Fruit fly (Drosophila melanogaster) whole organism, embryonic: Measurements from ENCODE around the gene Ent3.

Source experiments
- Awh ChIP-seq: fragments of 200-800 bp; sonication (Bioruptor generic); IDR thresholded peaks from 2 replicates; pipeline ENCODE4, ENCODE4 v1.3.6; 2022; ENCODE audit warnings: missing biosample characterization, missing genetic modification characterization
- B-H2 ChIP-seq: fragments of 200-800 bp; sonication (Bioruptor generic); optimal IDR thresholded peaks from 2 replicates; lab custom pipeline; 2018; ENCODE audit warnings: missing biosample characterization, mild to moderate bottlenecking, missing genetic modification characterization
- BtbVII ChIP-seq: fragments of 200-800 bp; sonication (Bioruptor generic); optimal IDR thresholded peaks from 3 replicates; lab custom pipeline; 2017; ENCODE audit warnings: missing biosample characterization, mild to moderate bottlenecking, missing genetic modification characterization
- CG10959 ChIP-seq: fragments of 200-800 bp; sonication (Bioruptor generic); IDR thresholded peaks from 2 replicates; pipeline ENCODE4 v1.3.6; 2022; ENCODE audit warnings: missing biosample characterization, missing genetic modification characterization
- CG11695 ChIP-seq: fragments of 200-800 bp; sonication (Bioruptor generic); IDR thresholded peaks from 3 replicates; pipeline ENCODE4 v1.3.6; 2022; ENCODE audit warnings: missing biosample characterization, missing genetic modification characterization
- CG1233 ChIP-seq: fragments of 200-800 bp; sonication (Bioruptor generic); optimal IDR thresholded peaks from 4 replicates; lab custom pipeline; 2018; ENCODE audit warnings: missing biosample characterization, mild to moderate bottlenecking, missing genetic modification characterization
- CG12769 ChIP-seq: fragments of 200-800 bp; sonication (Bioruptor generic); optimal IDR thresholded peaks from 2 replicates; lab custom pipeline; 2019; ENCODE audit warnings: missing biosample characterization, mild to moderate bottlenecking, missing genetic modification characterization, moderate library complexity
- CG14050 ChIP-seq: fragments of 200-800 bp; sonication (Bioruptor generic); IDR thresholded peaks from 3 replicates; pipeline ENCODE4 v1.3.6; 2022; ENCODE audit warnings: missing biosample characterization, missing genetic modification characterization
- CG14860 ChIP-seq: fragments of 200-800 bp; sonication (Bioruptor generic); IDR thresholded peaks from 3 replicates; pipeline ENCODE4 v1.3.6; 2022; ENCODE audit warnings: missing biosample characterization, missing genetic modification characterization; ENCODE audit not compliant: partially characterized antibody
- CG15479 ChIP-seq: fragments of 200-800 bp; sonication (Bioruptor generic); optimal IDR thresholded peaks from 3 replicates; lab custom pipeline; 2019; ENCODE audit warnings: missing biosample characterization, mild to moderate bottlenecking, missing genetic modification characterization, moderate library complexity
- CG15696 ChIP-seq: fragments of 200-800 bp; sonication (Bioruptor generic); optimal IDR thresholded peaks from 2 replicates; lab custom pipeline; 2019; ENCODE audit warnings: missing biosample characterization, mild to moderate bottlenecking, missing genetic modification characterization, moderate library complexity
- CG17385 ChIP-seq: fragments of 200-800 bp; sonication (Bioruptor generic); optimal IDR thresholded peaks from 3 replicates; lab custom pipeline; 2018; ENCODE audit warnings: missing biosample characterization, mild to moderate bottlenecking, missing genetic modification characterization
- CG17568 ChIP-seq: fragments of 200-800 bp; sonication (Bioruptor generic); optimal IDR thresholded peaks from 2 replicates; lab custom pipeline; 2018; ENCODE audit warnings: missing biosample characterization, mild to moderate bottlenecking, missing genetic modification characterization, moderate library complexity
- CG18262 ChIP-seq: fragments of 200-800 bp; optimal IDR thresholded peaks from 3 replicates; lab custom pipeline; 2019; ENCODE audit warnings: missing biosample characterization, mild to moderate bottlenecking, missing genetic modification characterization, moderate library complexity
- CG18619 ChIP-seq: fragments of 200-800 bp; sonication (Bioruptor generic); optimal IDR thresholded peaks from 3 replicates; lab custom pipeline; 2017; ENCODE audit warnings: missing biosample characterization, mild to moderate bottlenecking, missing genetic modification characterization
- CG34376 ChIP-seq: fragments of 200-800 bp; sonication (Bioruptor generic); optimal IDR thresholded peaks from 2 replicates; lab custom pipeline; 2018; ENCODE audit warnings: missing biosample characterization, mild to moderate bottlenecking, missing genetic modification characterization
- CG4617 ChIP-seq: fragments of 200-800 bp; sonication (Bioruptor generic); optimal IDR thresholded peaks from 3 replicates; lab custom pipeline; 2016; ENCODE audit warnings: missing biosample characterization, missing genetic modification characterization, borderline replicate concordance
- CG4820 ChIP-seq: fragments of 200-800 bp; sonication (Bioruptor generic); optimal IDR thresholded peaks from 3 replicates; lab custom pipeline; 2016; ENCODE audit warnings: missing biosample characterization, missing genetic modification characterization
- CG7357 ChIP-seq: fragments of 200-800 bp; sonication (Bioruptor generic); IDR thresholded peaks from 3 replicates; pipeline ENCODE4 v1.3.6; 2022; ENCODE audit warnings: missing biosample characterization, missing genetic modification characterization
- CG7987 ChIP-seq: fragments of 200-800 bp; sonication (Bioruptor generic); optimal IDR thresholded peaks from 2 replicates; lab custom pipeline; 2018; ENCODE audit warnings: missing biosample characterization, mild to moderate bottlenecking, missing genetic modification characterization, moderate library complexity
- CG8281 ChIP-seq: fragments of 200-800 bp; sonication (Bioruptor generic); optimal IDR thresholded peaks from 2 replicates; lab custom pipeline; 2018; ENCODE audit warnings: missing biosample characterization, mild to moderate bottlenecking, missing genetic modification characterization, moderate library complexity
- CG9727 ChIP-seq: fragments of 200-800 bp; sonication (Bioruptor generic); optimal IDR thresholded peaks from 3 replicates; lab custom pipeline; 2017; ENCODE audit warnings: missing biosample characterization, mild to moderate bottlenecking, missing genetic modification characterization
- D19B ChIP-seq: fragments of 200-800 bp; sonication (Bioruptor generic); optimal IDR thresholded peaks from 2 replicates; lab custom pipeline; 2017; ENCODE audit warnings: missing biosample characterization, mild to moderate bottlenecking, missing genetic modification characterization
- Dll ChIP-seq: fragments of 200-800 bp; sonication (Bioruptor generic); IDR thresholded peaks from 4 replicates; pipeline ENCODE4 v1.3.6; 2022; ENCODE audit warnings: missing biosample characterization, missing genetic modification characterization; ENCODE audit not compliant: partially characterized antibody
- HLH3B ChIP-seq: fragments of 200-800 bp; sonication (Bioruptor generic); IDR thresholded peaks from 2 replicates; pipeline ENCODE4 v1.3.6; 2022; ENCODE audit warnings: missing biosample characterization, missing genetic modification characterization
- HLH54F ChIP-seq: fragments of 200-800 bp; sonication (Bioruptor generic); optimal IDR thresholded peaks from 3 replicates; lab custom pipeline; 2016; ENCODE audit warnings: missing biosample characterization, missing genetic modification characterization
- Med ChIP-seq: fragments of 200-800 bp; sonication (Bioruptor generic); peaks from one replicate; lab custom pipeline; 2016; ENCODE audit warnings: missing biosample characterization, missing genetic modification characterization, mild to moderate bottlenecking, inconsistent platforms, moderate library complexity
- Nf-YA ChIP-seq: fragments of 200-800 bp; sonication (Bioruptor generic); IDR thresholded peaks from 2 replicates; pipeline ENCODE4 v1.3.6; 2022; ENCODE audit warnings: missing biosample characterization, missing genetic modification characterization
- Nf-YC ChIP-seq: fragments of 200-800 bp; optimal IDR thresholded peaks from 3 replicates; lab custom pipeline; 2019; ENCODE audit warnings: missing biosample characterization, mild to moderate bottlenecking, missing genetic modification characterization, moderate library complexity
- Pdp1 ChIP-seq, 2 experiments: fragments of 200-800 bp; sonication (Bioruptor generic); optimal IDR thresholded peaks; 3 replicates each; lab custom pipeline; 2016; ENCODE audit warnings: missing biosample characterization in 2 of 2, missing genetic modification characterization in 2 of 2, mild to moderate bottlenecking in 1 of 2, moderate library complexity in 1 of 2
- Trl ChIP-seq, 3 experiments: fragments of >200 bp in 2 of 3; fragments of 200-800 bp in 1 of 3; sonication (Bioruptor generic) in 1 of 3; optimal IDR thresholded peaks; 2 replicates in 1 of 3; 3 replicates in 2 of 3; lab custom pipeline; 2016 to 2017; ENCODE audit warnings: missing biosample characterization in 1 of 3, missing genetic modification characterization in 1 of 3
- Xbp1 ChIP-seq: fragments of 200-800 bp; sonication (Bioruptor generic); optimal IDR thresholded peaks from 3 replicates; lab custom pipeline; 2016; ENCODE audit warnings: missing biosample characterization, mild to moderate bottlenecking, missing genetic modification characterization
- aop ChIP-seq: fragments of 200-800 bp; sonication (Bioruptor generic); IDR thresholded peaks from 2 replicates; pipeline ENCODE4 v1.3.6; 2022; ENCODE audit warnings: missing biosample characterization, missing genetic modification characterization
- bbx ChIP-seq: fragments of 200-800 bp; sonication (Bioruptor generic); IDR thresholded peaks from 2 replicates; pipeline ENCODE4 v1.3.6; 2022; ENCODE audit warnings: missing biosample characterization, missing genetic modification characterization; ENCODE audit not compliant: partially characterized antibody
- bcd ChIP-seq: fragments of 200-800 bp; sonication (Bioruptor generic); optimal IDR thresholded peaks from 2 replicates; lab custom pipeline; 2017; ENCODE audit warnings: missing biosample characterization, mild to moderate bottlenecking, missing genetic modification characterization
- cato ChIP-seq: fragments of 200-800 bp; sonication (Bioruptor generic); optimal IDR thresholded peaks from 2 replicates; lab custom pipeline; 2016; ENCODE audit warnings: missing biosample characterization, missing genetic modification characterization, borderline replicate concordance
- chn ChIP-seq: fragments of 200-800 bp; sonication (Bioruptor generic); optimal IDR thresholded peaks from 2 replicates; lab custom pipeline; 2016; ENCODE audit warnings: missing biosample characterization, missing genetic modification characterization
- ewg ChIP-seq: fragments of 200-800 bp; sonication (Bioruptor generic); optimal IDR thresholded peaks from 3 replicates; lab custom pipeline; 2017; ENCODE audit warnings: mild to moderate bottlenecking, missing biosample characterization, missing genetic modification reagents, missing genetic modification characterization
- kah ChIP-seq: fragments of 200-800 bp; sonication (Bioruptor generic); optimal IDR thresholded peaks from 2 replicates; lab custom pipeline; 2018; ENCODE audit warnings: missing biosample characterization, mild to moderate bottlenecking, missing genetic modification characterization
- kni ChIP-seq: fragments of 200-800 bp; sonication (Bioruptor generic); optimal IDR thresholded peaks from 3 replicates; lab custom pipeline; 2017; ENCODE audit warnings: mild to moderate bottlenecking, missing biosample characterization, missing genetic modification reagents, missing genetic modification characterization
- lmd ChIP-seq: fragments of 200-800 bp; sonication (Bioruptor generic); IDR thresholded peaks from 2 replicates; pipeline ENCODE4 v1.3.6; 2022; ENCODE audit warnings: missing biosample characterization, missing genetic modification characterization
- nom ChIP-seq: fragments of 200-800 bp; sonication (Bioruptor generic); optimal IDR thresholded peaks from 2 replicates; lab custom pipeline; 2017; ENCODE audit warnings: missing biosample characterization, missing genetic modification characterization, mild to moderate bottlenecking, moderate library complexity, missing genetic modification reagents
- onecut ChIP-seq: fragments of 200-800 bp; sonication (Bioruptor generic); IDR thresholded peaks from 2 replicates; pipeline ENCODE4 v1.3.6; 2022; ENCODE audit warnings: missing biosample characterization, missing genetic modification characterization
- shn ChIP-seq: fragments of 200-800 bp; sonication (Bioruptor generic); optimal IDR thresholded peaks from 3 replicates; lab custom pipeline; 2016; ENCODE audit warnings: missing biosample characterization, missing genetic modification characterization
- slbo ChIP-seq: fragments of 200-800 bp; sonication (Bioruptor generic); IDR thresholded peaks from 2 replicates; pipeline ENCODE4 v1.3.6; 2022; ENCODE audit warnings: missing biosample characterization, missing genetic modification characterization
- yki ChIP-seq: fragments of >200 bp; optimal IDR thresholded peaks from 3 replicates; lab custom pipeline; 2018
- zfh1 ChIP-seq: fragments of 200-800 bp; sonication (Bioruptor generic); IDR thresholded peaks from 3 replicates; pipeline ENCODE4 v1.3.6; 2022; ENCODE audit warnings: missing biosample characterization, missing genetic modification characterization

The Ent3 gene

DNA sequence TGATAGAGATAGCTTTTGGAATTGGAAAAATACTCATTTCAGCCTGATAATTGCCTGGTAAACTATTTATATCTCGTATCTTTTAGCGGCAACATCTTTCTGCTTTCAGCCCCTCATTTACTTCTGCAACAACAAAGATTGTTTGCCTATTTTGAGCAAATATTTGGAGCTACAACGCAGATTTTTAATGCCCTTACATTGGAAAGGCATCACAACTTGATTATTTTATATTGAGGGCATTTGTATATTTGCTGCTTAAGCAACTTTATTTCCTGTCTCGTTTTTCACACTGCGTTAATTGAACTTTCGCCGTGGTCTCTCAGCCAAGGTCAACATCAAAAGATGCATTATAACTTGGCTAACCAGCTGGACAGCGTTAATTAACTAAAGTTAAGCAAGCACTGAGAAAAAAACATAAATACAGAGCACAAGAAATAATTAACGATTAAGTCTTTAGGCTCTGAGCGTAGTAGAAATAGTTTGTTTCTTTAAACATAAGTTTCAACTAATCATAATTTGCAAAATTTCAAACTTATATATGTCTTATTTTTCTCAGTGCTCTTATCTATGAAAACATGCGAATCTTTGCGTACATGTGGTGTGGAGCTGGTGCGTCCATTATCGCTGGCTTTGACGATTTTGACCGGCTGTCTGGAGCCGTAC, 22.0 kb upstream of the Ent3 start (continued):
- TF ChIP-seq CG4820 (peak; percentile 22), chn (GFP tag; lab: Kevin White, UChicago) (peak; percentile 24), CG18619 (GFP tag; lab: Kevin White, UChicago) (peak; percentile 58), CG15479 (GFP tag; lab: Kevin White, UChicago) (no peak), aop (GFP tag; lab: Robert Waterston, UW) (no peak), bcd (GFP tag; lab: Kevin White, UChicago) (peak; percentile 48), CG14860 (GFP tag; lab: Robert Waterston, UW) (no peak), CG11695 (peak; percentile 42; the same call in 2 of the 3 replicates), D19B (GFP tag; lab: Kevin White, UChicago) (peak; percentile 6)

DNA sequence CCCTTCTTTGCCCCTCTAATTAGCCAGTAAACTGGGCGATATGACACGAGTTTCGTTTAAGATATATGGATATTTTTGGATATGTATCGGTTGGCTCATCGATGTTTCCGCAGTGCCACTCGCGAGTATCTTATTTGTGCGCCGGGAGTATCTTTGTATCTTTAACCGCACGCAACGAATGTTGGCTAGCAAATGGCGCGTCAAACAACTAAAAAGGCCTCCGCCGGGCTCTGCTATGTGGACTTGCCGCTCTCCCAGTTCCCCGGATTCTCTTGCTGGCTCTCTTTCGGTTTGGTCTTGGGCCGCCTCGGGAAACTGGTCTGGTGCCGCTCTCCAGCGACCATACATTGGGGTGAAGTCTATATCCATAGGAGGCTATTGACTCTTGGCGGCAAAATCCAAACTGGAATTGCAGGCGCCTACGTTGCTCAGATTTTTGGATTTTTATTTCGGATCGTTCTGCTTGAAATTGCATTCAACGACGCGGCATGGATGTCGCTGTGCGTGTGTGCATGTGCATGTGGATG, 21.0 kb upstream of the Ent3 start:
- TF ChIP-seq CG4617 (GFP tag; lab: Kevin White, UChicago): no peak
- TF ChIP-seq CG18262 (tag; lab: Kevin White, UChicago): no peak
- TF ChIP-seq Dll (GFP tag; lab: Robert Waterston, UW): no peak
- peak; percentile 28 for TF ChIP-seq CG1233 (GFP tag; lab: Kevin White, UChicago)
- no peak for TF ChIP-seq CG7357 (GFP tag; lab: Robert Waterston, UW)
- TF ChIP-seq CG9727 (GFP tag; lab: Kevin White, UChicago): no peak
- TF ChIP-seq HLH3B (GFP tag; lab: Robert Waterston, UW): no peak
- no peak for TF ChIP-seq HLH54F (GFP tag; lab: Kevin White, UChicago)
- TF ChIP-seq Trl (optimal IDR thresholded peaks at IDR 0.05; lab: Kevin White, UChicago): peak; percentile 79 to 88
- TF ChIP-seq Trl (GFP tag; optimal IDR thresholded peaks at IDR 0.05; lab: Kevin White, UChicago): peak; percentile 12
- peak; percentile 58 for TF ChIP-seq bbx (GFP tag; lab: Robert Waterston, UW)
- no peak for TF ChIP-seq shn (GFP tag; lab: Kevin White, UChicago)
- TF ChIP-seq B-H2 (GFP tag; lab: Kevin White, UChicago): no peak
- no peak for TF ChIP-seq cato (GFP tag; lab: Kevin White, UChicago)
- TF ChIP-seq Nf-YC (tag; lab: Kevin White, UChicago): peak; percentile 49
- TF ChIP-seq CG34376: peak; percentile 41
- 0 out of 3 replicates have a peak, but pooled peaks have one; percentile 9 for TF ChIP-seq zfh1 (GFP tag; lab: Robert Waterston, UW)
- peak; percentile 77 for TF ChIP-seq nom (GFP tag; lab: Kevin White, UChicago)
- no peak for TF ChIP-seq CG8281 (tag; lab: Kevin White, UChicago)
- TF ChIP-seq CG7987: no peak
- no peak for TF ChIP-seq CG10959 (GFP tag; lab: Robert Waterston, UW)
- no peak for TF ChIP-seq lmd
- TF ChIP-seq CG12769 (tag; lab: Kevin White, UChicago): peak; percentile 83
- TF ChIP-seq CG15696: no peak
- TF ChIP-seq Nf-YA (GFP tag; lab: Robert Waterston, UW): 0 out of 2 replicates have a peak, but pooled peaks have one; percentile 28
- TF ChIP-seq CG14050 (GFP tag; lab: Robert Waterston, UW): no peak
- peak; percentile 8 for TF ChIP-seq BtbVII (GFP tag; lab: Kevin White, UChicago)
- TF ChIP-seq Awh (GFP tag; lab: Robert Waterston, UW): peak; percentile 35; the same call in 1 of the 2 replicates
- TF ChIP-seq Pdp1 (GFP tag; optimal IDR thresholded peaks at IDR 0.05; lab: Kevin White, UChicago): peak in 1 of 2 experiments; percentile 20
- peak; percentile 75 for TF ChIP-seq kni
- TF ChIP-seq kah (GFP tag; lab: Kevin White, UChicago): no peak
- TF ChIP-seq onecut (GFP tag; lab: Robert Waterston, UW): no peak
- TF ChIP-seq CG17568 (GFP tag; lab: Kevin White, UChicago): no peak
- TF ChIP-seq Med (GFP tag; lab: Kevin White, UChicago): peak; percentile 81
- 0 out of 2 replicates have a peak, but pooled peaks have one; percentile 3 for TF ChIP-seq slbo (GFP tag; lab: Robert Waterston, UW)
- no peak for TF ChIP-seq Xbp1
- TF ChIP-seq CG17385 (GFP tag; lab: Kevin White, UChicago): peak; percentile 12
- TF ChIP-seq ewg: peak; percentile 59
- peak; percentile 59 for TF ChIP-seq yki (lab: Kevin White, UChicago)
